Worm (Caenorhabditis elegans) whole organism, early embryonic: ENCODE measurements around the gene F17E9.2.

ENCODE experiments used
- F13C5.2 ChIP-seq: sonication (generic microtip); optimal IDR thresholded peaks from 2 replicates; lab custom pipeline; 2017; ENCODE audit warnings: mild to moderate bottlenecking, missing genetic modification characterization, inconsistent platforms, missing compliant biosample characterization
- ama-1 ChIP-seq: fragments of 150-350 bp; optimal IDR thresholded peaks from 2 replicates; lab custom pipeline; 2014
- ceh-36 ChIP-seq: sonication (generic microtip); optimal IDR thresholded peaks from 2 replicates; lab custom pipeline; 2016; ENCODE audit warnings: missing genetic modification characterization, inconsistent platforms, missing compliant biosample characterization
- ets-7 ChIP-seq: sonication (generic microtip); optimal IDR thresholded peaks from 2 replicates; lab custom pipeline; 2016; ENCODE audit warnings: missing genotype, missing genetic modification characterization, missing compliant biosample characterization
- flt-1 ChIP-seq: fragments of 200-800 bp; sonication (Bioruptor generic); IDR thresholded peaks from 2 replicates; pipeline ENCODE4 v1.3.6; 2022; ENCODE audit warnings: missing genetic modification characterization, missing compliant biosample characterization
- hmbx-1 ChIP-seq: sonication (generic microtip); optimal IDR thresholded peaks from 2 replicates; lab custom pipeline; 2016; ENCODE audit warnings: mild to moderate bottlenecking, missing genetic modification characterization, missing compliant biosample characterization
- pes-1 ChIP-seq: fragments of 200-800 bp; sonication (Bioruptor generic); IDR thresholded peaks from 2 replicates; pipeline ENCODE4 v1.3.6; 2022; ENCODE audit warnings: missing genetic modification reagents, missing genetic modification characterization, missing compliant biosample characterization
- scrt-1 ChIP-seq: fragments of 200-800 bp; sonication (Bioruptor generic); IDR thresholded peaks from 2 replicates; pipeline ENCODE4 v1.3.6; 2022; ENCODE audit warnings: missing genetic modification characterization, missing compliant biosample characterization
- tbx-11 ChIP-seq: fragments of 200-800 bp; sonication (Bioruptor generic); IDR thresholded peaks from 2 replicates; pipeline ENCODE4 v1.3.6; 2022; ENCODE audit warnings: missing genetic modification characterization, missing compliant biosample characterization
- tbx-37 ChIP-seq: fragments of 200-800 bp; sonication (Bioruptor generic); conservative IDR thresholded peaks from 2 replicates; pipeline ENCODE4 v1.3.6; 2022; ENCODE audit warnings: missing genetic modification reagents, missing genetic modification characterization, missing compliant biosample characterization
- tra-4 ChIP-seq: sonication (generic microtip); optimal IDR thresholded peaks from 2 replicates; lab custom pipeline; 2017; ENCODE audit warnings: missing genetic modification characterization, missing compliant biosample characterization

DNA sequence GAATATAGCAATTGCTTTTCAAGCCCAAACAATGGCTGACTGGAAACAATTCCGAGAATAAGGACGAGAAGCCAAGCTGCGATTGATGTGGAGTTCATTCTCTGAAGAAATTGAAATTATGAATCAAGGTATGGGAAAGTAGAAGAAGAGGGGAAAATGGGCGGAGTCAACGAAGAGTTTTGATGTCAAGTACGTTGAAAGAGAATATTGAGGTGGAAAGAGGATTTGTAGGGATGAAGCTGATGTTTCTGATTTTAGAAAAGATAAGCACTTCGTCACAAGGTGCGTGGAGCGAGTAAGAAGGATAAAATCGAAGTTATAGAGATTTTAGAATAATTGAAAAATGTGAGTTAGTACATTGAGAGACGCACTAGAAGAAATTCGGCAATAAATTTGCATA lies 27.0 kb downstream of the F17E9.2 start, which contains the start of gene D2096.9:
- no peak for TF ChIP-seq ama-1
- TF ChIP-seq ceh-36 (tag; lab: Kevin White, UChicago) = no peak
- no peak for TF ChIP-seq flt-1 (GFP tag; lab: Robert Waterston, UW)
- no peak for TF ChIP-seq scrt-1
- TF ChIP-seq pes-1 = no peak
- TF ChIP-seq hmbx-1 = no peak
- no peak for TF ChIP-seq tra-4 (tag; lab: Kevin White, UChicago)
- no peak for TF ChIP-seq tbx-11
- no peak for TF ChIP-seq tbx-37 (GFP tag; lab: Robert Waterston, UW)
- TF ChIP-seq ets-7 = no peak
- TF ChIP-seq F13C5.2 (tag; lab: Kevin White, UChicago) = no peak
